Fruit fly (Drosophila melanogaster): ENCODE measurements around the gene CG5516.
A peak's percentile ranks its signal among the peaks of the same experiment; 100 is the strongest.

CG5516 gene

DNA sequence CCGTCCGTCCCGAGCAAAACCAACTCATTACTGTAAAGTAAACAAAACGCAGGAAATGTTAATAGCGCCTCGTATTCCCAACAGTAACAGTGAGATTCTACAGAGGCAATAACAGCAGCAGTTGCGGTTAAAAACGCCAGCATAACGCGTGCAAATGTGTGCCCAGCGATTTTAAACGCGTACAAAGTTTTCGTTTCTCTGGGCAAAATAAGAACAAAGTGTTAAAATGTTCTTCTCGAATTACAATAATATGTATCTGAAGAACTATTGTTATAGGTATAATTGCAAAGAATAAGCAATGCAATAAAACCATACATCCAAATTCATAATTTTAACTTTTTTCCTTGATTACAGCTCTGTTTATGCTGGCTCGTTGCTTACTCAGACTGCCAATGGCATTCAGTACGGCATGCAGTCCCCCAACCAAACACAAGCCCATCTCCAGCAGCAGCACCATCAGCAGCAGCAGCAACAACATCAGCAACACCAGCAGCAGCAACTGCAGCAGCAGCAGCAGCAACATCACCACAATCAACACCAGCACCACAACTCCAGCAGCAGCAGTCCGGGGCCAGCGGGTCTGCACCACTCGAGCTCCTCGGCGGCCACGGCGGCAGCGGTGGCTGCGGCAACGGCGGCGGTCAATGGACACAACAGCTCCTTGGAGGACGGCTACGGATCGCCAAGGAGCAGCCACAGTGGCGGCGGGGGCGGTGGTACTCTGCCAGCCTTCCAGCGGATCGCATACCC, 35.5 kb downstream of the CG5516 start:
- no peak for TF ChIP-seq achi (GFP tag; optimal IDR thresholded peaks at IDR 0.05)
- no peak for TF ChIP-seq Eip75B (GFP tag; optimal IDR thresholded peaks at IDR 0.05)
- no peak for TF ChIP-seq spab (GFP tag; optimal IDR thresholded peaks at IDR 0.05)
- TF ChIP-seq CG4318 (GFP tag; optimal IDR thresholded peaks at IDR 0.05), result no peak
- no peak for TF ChIP-seq esn (GFP tag; optimal IDR thresholded peaks at IDR 0.05)
- TF ChIP-seq ss (GFP tag; optimal IDR thresholded peaks at IDR 0.05), result no peak
- no peak for TF ChIP-seq CG15336 (GFP tag; IDR thresholded peaks at IDR 0.05)

DNA sequence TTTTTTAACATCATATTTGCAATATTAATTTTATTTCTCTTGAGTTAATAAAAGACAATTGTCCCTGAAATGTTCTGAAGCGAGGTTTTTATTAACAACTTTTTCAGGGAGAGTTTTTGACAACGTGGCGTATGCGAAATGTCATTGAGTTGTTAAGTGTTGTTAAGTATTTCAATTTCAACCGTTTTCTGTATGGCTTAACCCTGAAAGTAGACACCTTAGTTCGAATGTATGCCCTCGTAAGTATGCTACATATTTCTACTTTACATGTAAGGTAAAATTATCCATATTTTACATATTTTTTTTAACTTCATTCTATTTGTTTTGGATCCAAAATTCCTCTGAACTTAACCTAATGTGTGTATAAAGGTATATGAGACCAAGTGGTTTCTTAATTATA, 40.3 kb downstream of the CG5516 start:
- TF ChIP-seq achi (GFP tag; optimal IDR thresholded peaks at IDR 0.05) (peak; percentile 63), esn (GFP tag; optimal IDR thresholded peaks at IDR 0.05) (peak; percentile 25), Eip78C (GFP tag) (peak; percentile 78), CG11902 (GFP tag; optimal IDR thresholded peaks at IDR 0.05) (no peak), CG3032 (tag; optimal IDR thresholded peaks at IDR 0.05) (peak; percentile 0), fkh (GFP tag; optimal IDR thresholded peaks at IDR 0.05) (peak; percentile 84), Hr4 (GFP tag; optimal IDR thresholded peaks at IDR 0.05) (no peak), vri (GFP tag; optimal IDR thresholded peaks at IDR 0.05) (peak; percentile 3), svp (GFP tag) (peak; percentile 22)

DNA sequence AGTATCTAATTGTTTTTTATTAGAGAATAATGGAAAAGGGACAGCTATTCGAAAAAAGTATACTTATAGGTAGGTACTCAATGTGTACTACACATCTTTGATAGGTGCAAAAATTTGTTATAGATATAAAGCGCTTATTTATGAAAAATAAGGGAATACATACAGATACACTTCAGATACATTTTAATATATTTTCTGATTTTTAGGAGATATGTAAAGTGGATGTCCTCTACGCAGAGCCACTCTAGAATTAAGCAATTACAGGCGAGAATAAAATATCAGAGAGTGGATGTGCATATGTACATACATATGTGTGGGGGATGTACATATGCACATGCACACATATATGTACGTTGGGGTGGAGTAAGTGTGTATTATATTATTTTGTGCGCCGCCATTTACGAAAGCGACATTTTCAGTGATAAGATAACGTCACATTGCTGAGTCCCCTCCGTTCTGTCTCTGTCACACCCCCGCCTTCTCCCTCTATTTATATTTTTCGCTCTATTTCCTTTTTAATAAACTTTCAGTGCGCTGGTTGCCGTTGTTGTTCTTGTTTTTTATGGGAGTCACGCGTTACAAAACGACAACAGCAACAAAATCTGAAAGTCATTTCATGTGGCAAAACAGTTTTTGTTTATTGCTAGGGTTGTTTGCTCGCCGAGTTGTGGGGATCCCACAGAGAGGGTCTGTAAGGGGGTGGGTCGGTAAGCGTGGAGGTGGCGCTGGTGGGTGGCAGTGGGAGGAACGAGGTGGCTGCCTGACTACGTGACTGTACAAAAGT, 41.2 kb downstream of the CG5516 start:
- TF ChIP-seq salr (GFP tag; optimal IDR thresholded peaks at IDR 0.05), result no peak
- 0 out of 3 replicates have a peak, but pooled peaks have one; percentile 6 for TF ChIP-seq eg (GFP tag; IDR thresholded peaks at IDR 0.05)
- peak in 1 of 2 experiments; percentile 6 for TF ChIP-seq ss (GFP tag; optimal IDR thresholded peaks at IDR 0.05)
- TF ChIP-seq achi (GFP tag; optimal IDR thresholded peaks at IDR 0.05), result no peak
- TF ChIP-seq CG7368 (GFP tag; optimal IDR thresholded peaks at IDR 0.05), result no peak
- TF ChIP-seq CG11762 (GFP tag; optimal IDR thresholded peaks at IDR 0.05; ENCODE audit: insufficient read depth), result no peak
- TF ChIP-seq Hr4 (GFP tag; optimal IDR thresholded peaks at IDR 0.05), result no peak
- peak; percentile 22; the same call in 1 of the 3 replicates for TF ChIP-seq CG6163 (GFP tag; IDR thresholded peaks at IDR 0.05)
- no peak for TF ChIP-seq lz (GFP tag; optimal IDR thresholded peaks at IDR 0.05)
- TF ChIP-seq dsx (GFP tag; optimal IDR thresholded peaks at IDR 0.05; ENCODE audit: poor library complexity, severe bottlenecking), result no peak
- TF ChIP-seq CG8119 (GFP tag; IDR thresholded peaks at IDR 0.05), result 0 out of 3 replicates have a peak, but pooled peaks have one; percentile 34
- no peak for TF ChIP-seq CG3032 (tag; optimal IDR thresholded peaks at IDR 0.05)
- TF ChIP-seq CG1621 (tag; optimal IDR thresholded peaks at IDR 0.05), result no peak
- no peak for TF ChIP-seq Ets96B (tag; optimal IDR thresholded peaks at IDR 0.05)
- TF ChIP-seq esn (GFP tag; optimal IDR thresholded peaks at IDR 0.05), result no peak
- TF ChIP-seq CG4318 (GFP tag; optimal IDR thresholded peaks at IDR 0.05), result no peak
- TF ChIP-seq CG9139 (GFP tag; optimal IDR thresholded peaks at IDR 0.05), result no peak
- TF ChIP-seq Sox15 (GFP tag; optimal IDR thresholded peaks at IDR 0.05), result no peak
- TF ChIP-seq Sox14 (GFP tag; optimal IDR thresholded peaks at IDR 0.05), result no peak
- no peak for TF ChIP-seq CG11902 (GFP tag; optimal IDR thresholded peaks at IDR 0.05)
- TF ChIP-seq Lpt (GFP tag; optimal IDR thresholded peaks at IDR 0.05), result no peak
- no peak for TF ChIP-seq CG32006 (GFP tag; optimal IDR thresholded peaks at IDR 0.05)
- no peak for TF ChIP-seq Ets21C (GFP tag; optimal IDR thresholded peaks at IDR 0.05)
- TF ChIP-seq CG16779 (tag; optimal IDR thresholded peaks at IDR 0.05), result peak; percentile 23
- TF ChIP-seq CG6276 (GFP tag; optimal IDR thresholded peaks at IDR 0.05), result no peak
- no peak for TF ChIP-seq CG6808 (GFP tag; optimal IDR thresholded peaks at IDR 0.05)
- TF ChIP-seq fd59A (GFP tag; optimal IDR thresholded peaks at IDR 0.05), result no peak
- TF ChIP-seq OdsH (GFP tag; optimal IDR thresholded peaks at IDR 0.05), result no peak
- TF ChIP-seq CG31627 (GFP tag; optimal IDR thresholded peaks at IDR 0.05), result no peak
- no peak for TF ChIP-seq pdm3 (GFP tag; optimal IDR thresholded peaks at IDR 0.05)
- no peak for TF ChIP-seq Eip75B (GFP tag; optimal IDR thresholded peaks at IDR 0.05)
- TF ChIP-seq dac (GFP tag; optimal IDR thresholded peaks at IDR 0.05), result no peak
- no peak for TF ChIP-seq Hr39 (GFP tag; optimal IDR thresholded peaks at IDR 0.05)
- TF ChIP-seq Eip93F (GFP tag; optimal IDR thresholded peaks at IDR 0.05), result peak; percentile 61
- peak; percentile 62 for TF ChIP-seq svp (GFP tag)
- no peak for TF ChIP-seq CG11294 (GFP tag; IDR thresholded peaks at IDR 0.05)
- TF ChIP-seq CG6854 (GFP tag; optimal IDR thresholded peaks at IDR 0.05), result no peak
- no peak for TF ChIP-seq CG34406 (GFP tag; optimal IDR thresholded peaks at IDR 0.05)
- TF ChIP-seq vri (GFP tag; optimal IDR thresholded peaks at IDR 0.05), result peak; percentile 61

Measured in whole organism, prepupa.